Worm (Caenorhabditis elegans) whole organism, L4/young adult: Measurements from ENCODE around the gene C17F4.3.
"Not testable (repeated sequence)": the region's sequence is repeated elsewhere in the genome, so short reads cannot be mapped to it uniquely, and the experiment has no call there.

Experiments used
- W03F9.2 ChIP-seq: fragments of 150-350 bp; optimal IDR thresholded peaks from 2 replicates; lab custom pipeline; 2014; ENCODE audit warnings: missing biosample characterization, missing genetic modification characterization
- dao-5 ChIP-seq: sonication (generic microtip); optimal IDR thresholded peaks from 2 replicates; lab custom pipeline; 2016; ENCODE audit warnings: missing genotype, missing genetic modification characterization, moderate library complexity, missing compliant biosample characterization
- him-1 ChIP-seq: sonication (generic microtip); optimal IDR thresholded peaks from 2 replicates; lab custom pipeline; 2016; ENCODE audit warnings: missing genotype, missing genetic modification reagents, missing genetic modification characterization, missing compliant biosample characterization

Gene C17F4.3

ce11 chrII:3282353-3282752 lies 42.0 kb downstream of the C17F4.3 start, which contains the start of gene nep-13:
TSS of gene nep-13 (plus strand) at chrII:3282653.
- TF ChIP-seq him-1 (tag; lab: Kevin White, UChicago) = no peak
- no peak for TF ChIP-seq W03F9.2 (tag; lab: Kevin White, UChicago)
- TF ChIP-seq dao-5 (tag; lab: Kevin White, UChicago) = no peak

- TF ChIP-seq dao-5 (tag; lab: Kevin White, UChicago) = no peak
- no peak for TF ChIP-seq him-1 (tag; lab: Kevin White, UChicago)
- no peak for TF ChIP-seq W03F9.2 (tag; lab: Kevin White, UChicago)
Measured at ce11 chrII:3284558-3284957, 44.3 kb downstream of the C17F4.3 start, which contains the start of gene scl-15. TSS of gene scl-15 (minus strand) at chrII:3284658.

DNA sequence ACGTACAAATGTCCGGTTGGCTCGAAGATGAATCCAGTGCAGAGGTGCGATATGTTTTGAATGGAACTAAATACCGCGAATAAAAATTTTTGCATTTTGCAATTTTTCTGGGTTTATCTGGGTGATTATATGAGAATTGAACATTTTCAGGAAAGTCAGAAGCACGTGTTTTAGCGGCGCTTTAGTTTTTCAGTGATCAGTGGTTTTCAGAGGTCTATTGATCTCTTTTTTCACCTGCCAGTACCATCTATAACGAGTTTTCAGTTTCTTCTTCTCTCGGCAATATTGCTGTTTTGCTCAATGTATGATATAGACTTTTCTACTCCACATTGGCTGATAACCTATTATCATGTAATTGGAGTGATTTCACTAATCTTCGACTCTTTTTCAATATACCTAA lies 46.8 kb downstream of the C17F4.3 start, which contains the start of gene sri-63:
Gene sri-63, plus strand, starts transcription at position 301 of the 400 bp plus-strand sequence.
- TF ChIP-seq dao-5 (tag; lab: Kevin White, UChicago) = no peak
- TF ChIP-seq W03F9.2 (tag; lab: Kevin White, UChicago) = no peak
- TF ChIP-seq him-1 (tag; lab: Kevin White, UChicago) = no peak

DNA sequence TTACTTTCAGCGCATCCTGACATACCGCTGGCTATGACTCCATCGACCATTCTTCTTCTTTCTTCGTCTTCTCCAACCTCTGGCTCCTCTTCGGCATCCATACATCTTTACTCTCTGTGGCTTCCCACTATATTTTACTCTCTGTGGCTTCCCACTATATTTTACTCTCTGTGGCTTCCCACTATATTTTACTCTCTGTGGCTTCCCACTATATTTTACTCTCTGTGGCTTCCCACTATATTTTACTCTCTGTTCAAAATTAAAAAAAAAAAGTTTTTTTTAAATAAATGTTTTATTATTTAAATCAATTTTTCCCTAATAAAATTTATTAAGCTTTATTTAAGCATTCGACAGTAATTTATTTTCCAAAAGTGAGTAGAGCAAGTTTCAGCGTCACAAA lies 50.2 kb downstream of the C17F4.3 start, which contains the start of gene F39E9.14:
Gene F39E9.14, minus strand, starts transcription at position 101 of the 400 bp plus-strand sequence.
- not testable (repeated sequence) for TF ChIP-seq W03F9.2, him-1, dao-5 (tag; lab: Kevin White, UChicago)
